Worm (Caenorhabditis elegans) whole organism, early embryonic: ENCODE data around the gene K02F6.3.
"Not testable (repeated sequence)": the region's sequence is repeated elsewhere in the genome, so short reads cannot be mapped to it uniquely, and the experiment has no call there.

ENCODE experiments used
- B0310.2 ChIP-seq: sonication (generic microtip); optimal IDR thresholded peaks from 2 replicates; lab custom pipeline; 2016; ENCODE audit warnings: mild to moderate bottlenecking, missing genetic modification characterization, missing compliant biosample characterization
- aly-1 ChIP-seq: sonication (generic microtip); optimal IDR thresholded peaks from 2 replicates; lab custom pipeline; 2016; ENCODE audit warnings: missing genetic modification characterization, missing compliant biosample characterization
- ama-1 ChIP-seq: fragments of 150-350 bp; optimal IDR thresholded peaks from 2 replicates; lab custom pipeline; 2014
- ceh-36 ChIP-seq: sonication (generic microtip); optimal IDR thresholded peaks from 2 replicates; lab custom pipeline; 2016; ENCODE audit warnings: missing genetic modification characterization, inconsistent platforms, missing compliant biosample characterization
- ets-7 ChIP-seq: sonication (generic microtip); optimal IDR thresholded peaks from 2 replicates; lab custom pipeline; 2016; ENCODE audit warnings: missing genotype, missing genetic modification characterization, missing compliant biosample characterization
- flt-1 ChIP-seq: fragments of 200-800 bp; sonication (Bioruptor generic); IDR thresholded peaks from 2 replicates; pipeline ENCODE4 v1.3.6; 2022; ENCODE audit warnings: missing genetic modification characterization, missing compliant biosample characterization
- hmbx-1 ChIP-seq: sonication (generic microtip); optimal IDR thresholded peaks from 2 replicates; lab custom pipeline; 2016; ENCODE audit warnings: mild to moderate bottlenecking, missing genetic modification characterization, missing compliant biosample characterization
- hmg-4 ChIP-seq: fragments of 200-800 bp; sonication (Bioruptor generic); optimal IDR thresholded peaks from 2 replicates; lab custom pipeline; 2018; ENCODE audit warnings: mild to moderate bottlenecking, missing genetic modification characterization, missing compliant biosample characterization
- hnd-1 ChIP-seq: sonication (generic microtip); optimal IDR thresholded peaks from 2 replicates; lab custom pipeline; 2016; ENCODE audit warnings: missing genetic modification characterization, missing compliant biosample characterization
- pes-1 ChIP-seq: fragments of 200-800 bp; sonication (Bioruptor generic); IDR thresholded peaks from 2 replicates; pipeline ENCODE4 v1.3.6; 2022; ENCODE audit warnings: missing genetic modification reagents, missing genetic modification characterization, missing compliant biosample characterization
- scrt-1 ChIP-seq: fragments of 200-800 bp; sonication (Bioruptor generic); IDR thresholded peaks from 2 replicates; pipeline ENCODE4 v1.3.6; 2022; ENCODE audit warnings: missing genetic modification characterization, missing compliant biosample characterization
- sea-1 ChIP-seq: fragments of 200-800 bp; sonication (Bioruptor generic); conservative IDR thresholded peaks from 2 replicates; pipeline ENCODE4 v1.3.6; 2022; ENCODE audit warnings: missing genetic modification characterization, missing compliant biosample characterization
- tbx-11 ChIP-seq: fragments of 200-800 bp; sonication (Bioruptor generic); IDR thresholded peaks from 2 replicates; pipeline ENCODE4 v1.3.6; 2022; ENCODE audit warnings: missing genetic modification characterization, missing compliant biosample characterization
- tbx-37 ChIP-seq: fragments of 200-800 bp; sonication (Bioruptor generic); conservative IDR thresholded peaks from 2 replicates; pipeline ENCODE4 v1.3.6; 2022; ENCODE audit warnings: missing genetic modification reagents, missing genetic modification characterization, missing compliant biosample characterization

ce11 chrII:2534459-2534858 lies 11.6 kb upstream of the K02F6.3 start, which contains the start of gene K02F6.5:
- not testable (repeated sequence) for TF ChIP-seq B0310.2 (tag; lab: Kevin White, UChicago); hmbx-1 (tag; lab: Kevin White, UChicago); ama-1; tbx-37 (GFP tag; lab: Robert Waterston, UW); ceh-36 (tag; lab: Kevin White, UChicago); sea-1; hmg-4 (GFP tag; lab: Kevin White, UChicago); ets-7 (tag; lab: Kevin White, UChicago); tbx-11; hnd-1 (tag; lab: Kevin White, UChicago); scrt-1; aly-1 (tag; lab: Kevin White, UChicago); pes-1; flt-1
